Worm (Caenorhabditis elegans): ENCODE results near the gene trul-1.
A peak's percentile ranks its signal among the peaks of the same experiment; 100 is the strongest.

The trul-1 gene

ce11 chrII:282483-282882, at the start of gene trul-1:
Gene trul-1 (minus strand): TSS chrII:282583.
- no peak for TF ChIP-seq tra-4 (tag; optimal IDR thresholded peaks at IDR 0.05)
- no peak for TF ChIP-seq hmbx-1 (tag; optimal IDR thresholded peaks at IDR 0.05)
- no peak for TF ChIP-seq ama-1 (optimal IDR thresholded peaks at IDR 0.05)
- TF ChIP-seq tbx-37 (GFP tag; conservative IDR thresholded peaks at IDR 0.05) = no peak
- TF ChIP-seq ceh-36 (tag; optimal IDR thresholded peaks at IDR 0.05) = no peak
- TF ChIP-seq ceh-13 (GFP tag; optimal IDR thresholded peaks at IDR 0.05) = no peak

DNA sequence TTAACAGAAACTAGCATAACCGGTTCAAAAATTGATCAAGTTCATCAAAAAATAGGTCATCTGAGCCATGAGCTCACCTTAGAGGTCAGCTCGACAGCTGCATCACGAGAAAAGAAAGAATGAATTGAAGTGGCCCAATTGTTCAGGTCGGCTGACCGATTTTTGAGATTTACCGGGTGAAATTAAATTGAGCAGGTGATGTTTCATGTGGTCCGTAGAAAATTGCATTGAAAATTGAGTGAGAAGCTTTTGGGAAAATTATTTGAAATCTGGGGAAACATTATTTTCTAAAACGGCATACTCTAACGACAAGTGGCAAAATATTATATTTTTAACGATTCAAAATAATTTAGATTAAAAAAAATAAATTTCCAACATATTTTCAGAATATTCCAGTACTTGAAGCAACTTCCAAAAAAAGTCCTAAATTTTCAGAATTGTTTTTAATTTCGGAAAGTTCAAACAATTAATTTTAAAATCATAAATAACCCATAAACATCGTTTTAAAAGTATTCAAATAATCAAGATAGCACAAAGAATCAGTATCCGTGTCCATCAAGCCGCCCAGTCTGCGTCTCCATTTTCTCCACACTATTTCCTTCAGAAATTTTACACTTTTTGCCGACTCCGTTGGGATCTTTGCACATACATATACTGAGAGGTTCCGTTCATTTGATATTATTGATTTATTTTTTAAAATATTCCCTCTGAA, 43.4 kb upstream of the trul-1 start, which contains the start of gene sgcb-1:
sgcb-1 (plus strand) TSS at position 662 of the 712 bp plus-strand sequence.
- TF ChIP-seq B0310.2 (tag; optimal IDR thresholded peaks at IDR 0.05) (no peak), tbx-37 (GFP tag; conservative IDR thresholded peaks at IDR 0.05) (no peak), ceh-36 (tag; optimal IDR thresholded peaks at IDR 0.05) (no peak), pes-1 (GFP tag; IDR thresholded peaks at IDR 0.05) (no peak), tbx-11 (GFP tag; IDR thresholded peaks at IDR 0.05) (no peak), scrt-1 (GFP tag; IDR thresholded peaks at IDR 0.05) (no peak), aly-1 (tag; optimal IDR thresholded peaks at IDR 0.05) (no peak), hnd-1 (tag; optimal IDR thresholded peaks at IDR 0.05) (no peak), ets-7 (tag; optimal IDR thresholded peaks at IDR 0.05) (no peak), sea-1 (GFP tag; conservative IDR thresholded peaks at IDR 0.05) (no peak), ama-1 (optimal IDR thresholded peaks at IDR 0.05) (no peak), F13C5.2 (tag; optimal IDR thresholded peaks at IDR 0.05) (no peak), tra-4 (tag; optimal IDR thresholded peaks at IDR 0.05) (no peak), ceh-13 (GFP tag; optimal IDR thresholded peaks at IDR 0.05) (no peak)

- TF ChIP-seq pes-1 (GFP tag; IDR thresholded peaks at IDR 0.05) (no peak), hnd-1 (tag; optimal IDR thresholded peaks at IDR 0.05) (no peak), hmg-4 (GFP tag; optimal IDR thresholded peaks at IDR 0.05) (peak; percentile 45), F13C5.2 (tag; optimal IDR thresholded peaks at IDR 0.05) (no peak), B0310.2 (tag; optimal IDR thresholded peaks at IDR 0.05) (no peak), ceh-13 (GFP tag; optimal IDR thresholded peaks at IDR 0.05) (no peak), flt-1 (GFP tag; IDR thresholded peaks at IDR 0.05) (no peak)
These were observed 40.8 kb upstream of the trul-1 start, which contains the start of gene K01A2.10 for ce11 chrII:323048-323776. Gene K01A2.10 (minus strand): TSS chrII:323098.

DNA sequence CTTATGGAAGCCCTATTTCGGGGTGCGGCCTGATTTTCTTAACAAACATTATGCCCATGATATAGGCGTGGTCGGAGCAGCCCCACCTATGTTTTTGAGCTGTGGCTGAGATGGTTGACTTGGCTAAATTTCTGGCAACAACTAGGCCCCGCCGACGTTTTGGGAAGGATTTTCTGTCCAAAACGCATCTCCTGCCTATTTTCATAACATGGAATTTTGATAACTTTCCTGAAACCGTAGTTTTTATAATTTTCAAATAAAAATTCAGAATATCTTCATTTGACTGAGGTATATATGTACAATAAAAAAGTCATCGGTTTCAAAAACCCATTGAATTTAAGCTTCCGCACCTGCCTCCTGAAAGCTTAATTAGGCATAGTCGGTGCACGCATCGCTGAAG, 38.8 kb upstream of the trul-1 start:
- TF ChIP-seq tra-4 (tag; optimal IDR thresholded peaks at IDR 0.05) = no peak
- TF ChIP-seq ets-7 (tag; optimal IDR thresholded peaks at IDR 0.05) = no peak
- TF ChIP-seq aly-1 (tag; optimal IDR thresholded peaks at IDR 0.05) = no peak
- no peak for TF ChIP-seq flt-1 (GFP tag; IDR thresholded peaks at IDR 0.05)
- no peak for TF ChIP-seq hnd-1 (tag; optimal IDR thresholded peaks at IDR 0.05)
- no peak for TF ChIP-seq B0310.2 (tag; optimal IDR thresholded peaks at IDR 0.05)
- no peak for TF ChIP-seq ama-1 (optimal IDR thresholded peaks at IDR 0.05)
- TF ChIP-seq scrt-1 (GFP tag; IDR thresholded peaks at IDR 0.05) = no peak
- no peak for TF ChIP-seq hmbx-1 (tag; optimal IDR thresholded peaks at IDR 0.05)
- TF ChIP-seq tbx-11 (GFP tag; IDR thresholded peaks at IDR 0.05) = no peak
- TF ChIP-seq pes-1 (GFP tag; IDR thresholded peaks at IDR 0.05) = no peak
- TF ChIP-seq sea-1 (GFP tag; conservative IDR thresholded peaks at IDR 0.05) = no peak
- TF ChIP-seq tbx-37 (GFP tag; conservative IDR thresholded peaks at IDR 0.05) = no peak
- TF ChIP-seq ceh-36 (tag; optimal IDR thresholded peaks at IDR 0.05) = no peak
- no peak for TF ChIP-seq F13C5.2 (tag; optimal IDR thresholded peaks at IDR 0.05)

DNA sequence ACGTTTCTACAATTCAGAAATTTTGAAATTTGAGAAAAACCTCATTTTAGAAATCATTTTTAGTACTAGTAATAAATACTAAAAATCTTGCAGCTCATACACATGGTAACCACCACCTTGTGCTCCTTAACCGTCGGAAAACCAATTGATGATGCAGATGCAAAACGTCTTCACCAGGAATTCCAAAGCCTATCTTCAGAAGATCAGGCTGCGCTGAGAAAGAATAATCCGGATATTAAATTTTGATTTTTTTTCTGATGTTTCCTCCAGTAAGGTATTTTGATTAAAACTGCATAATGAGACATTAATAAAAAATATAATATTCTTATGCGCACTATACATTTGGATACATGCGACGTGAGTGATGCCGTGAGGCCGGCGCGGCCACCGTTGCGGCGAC, 38.4 kb upstream of the trul-1 start:
- TF ChIP-seq tbx-11 (GFP tag; IDR thresholded peaks at IDR 0.05) = no peak
- no peak for TF ChIP-seq flt-1 (GFP tag; IDR thresholded peaks at IDR 0.05)
- no peak for TF ChIP-seq pes-1 (GFP tag; IDR thresholded peaks at IDR 0.05)
- no peak for TF ChIP-seq tbx-37 (GFP tag; conservative IDR thresholded peaks at IDR 0.05)
- no peak for TF ChIP-seq tra-4 (tag; optimal IDR thresholded peaks at IDR 0.05)
- TF ChIP-seq scrt-1 (GFP tag; IDR thresholded peaks at IDR 0.05) = no peak
- TF ChIP-seq ama-1 (optimal IDR thresholded peaks at IDR 0.05) = no peak
- no peak for TF ChIP-seq aly-1 (tag; optimal IDR thresholded peaks at IDR 0.05)
- no peak for TF ChIP-seq sea-1 (GFP tag; conservative IDR thresholded peaks at IDR 0.05)

DNA sequence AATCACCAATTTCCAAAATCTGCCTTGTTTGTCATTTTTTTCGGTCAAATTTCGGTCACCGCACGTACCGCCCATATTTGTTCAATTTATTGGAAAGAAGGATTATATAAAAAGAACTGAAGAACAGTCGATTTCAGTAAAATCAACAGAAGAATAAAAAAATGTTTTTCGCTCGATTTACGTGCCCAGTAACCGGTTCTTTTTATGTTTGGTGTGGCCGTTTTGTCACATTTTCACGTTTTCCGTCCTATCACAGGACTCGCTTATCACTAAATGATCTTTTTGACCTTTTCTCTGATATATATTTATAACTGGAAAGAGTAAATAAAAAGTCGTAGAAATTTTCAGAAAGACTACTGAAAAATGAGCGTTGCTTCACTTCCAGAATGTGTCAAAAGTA, 37.1 kb upstream of the trul-1 start, which contains the start of gene far-7:
far-7 (plus strand) TSS at position 331 of the 400 bp plus-strand sequence.
- TF ChIP-seq hmbx-1 (tag; optimal IDR thresholded peaks at IDR 0.05) (no peak), F13C5.2 (tag; optimal IDR thresholded peaks at IDR 0.05) (no peak), aly-1 (tag; optimal IDR thresholded peaks at IDR 0.05) (no peak), pes-1 (GFP tag; IDR thresholded peaks at IDR 0.05) (no peak), ceh-36 (tag; optimal IDR thresholded peaks at IDR 0.05) (no peak), tra-4 (tag; optimal IDR thresholded peaks at IDR 0.05) (no peak), hnd-1 (tag; optimal IDR thresholded peaks at IDR 0.05) (no peak), B0310.2 (tag; optimal IDR thresholded peaks at IDR 0.05) (no peak), tbx-37 (GFP tag; conservative IDR thresholded peaks at IDR 0.05) (no peak), sea-1 (GFP tag; conservative IDR thresholded peaks at IDR 0.05) (no peak), tbx-11 (GFP tag; IDR thresholded peaks at IDR 0.05) (no peak), ets-7 (tag; optimal IDR thresholded peaks at IDR 0.05) (no peak), hmg-4 (GFP tag; optimal IDR thresholded peaks at IDR 0.05) (no peak), flt-1 (GFP tag; IDR thresholded peaks at IDR 0.05) (no peak), ama-1 (optimal IDR thresholded peaks at IDR 0.05) (no peak), ceh-13 (GFP tag; optimal IDR thresholded peaks at IDR 0.05) (no peak), scrt-1 (GFP tag; IDR thresholded peaks at IDR 0.05) (no peak)

DNA sequence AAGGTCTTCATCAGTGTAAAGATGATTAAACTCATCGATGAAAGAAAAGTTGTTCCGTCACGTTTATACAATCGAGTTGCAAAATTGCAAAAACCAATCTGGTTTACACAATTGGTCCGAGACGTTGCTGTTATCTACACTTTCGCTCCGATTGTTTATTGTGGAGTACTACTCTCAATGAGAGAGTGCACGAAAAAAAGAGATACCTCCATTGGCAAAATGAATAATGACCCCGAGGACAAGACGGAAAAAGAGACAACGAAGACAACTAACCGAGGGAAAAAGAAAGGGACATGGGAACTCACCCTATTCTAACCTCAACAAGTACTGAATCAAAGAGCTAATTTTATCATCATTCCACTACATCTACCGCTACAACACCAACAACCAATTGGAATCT, 31.2 kb upstream of the trul-1 start:
- TF ChIP-seq ets-7 (tag; optimal IDR thresholded peaks at IDR 0.05) (no peak), F13C5.2 (tag; optimal IDR thresholded peaks at IDR 0.05) (no peak), flt-1 (GFP tag; IDR thresholded peaks at IDR 0.05) (no peak), tra-4 (tag; optimal IDR thresholded peaks at IDR 0.05) (no peak), ceh-36 (tag; optimal IDR thresholded peaks at IDR 0.05) (no peak), B0310.2 (tag; optimal IDR thresholded peaks at IDR 0.05) (no peak), scrt-1 (GFP tag; IDR thresholded peaks at IDR 0.05) (no peak), pes-1 (GFP tag; IDR thresholded peaks at IDR 0.05) (no peak), hmbx-1 (tag; optimal IDR thresholded peaks at IDR 0.05) (no peak), ceh-13 (GFP tag; optimal IDR thresholded peaks at IDR 0.05) (no peak), hmg-4 (GFP tag; optimal IDR thresholded peaks at IDR 0.05) (no peak), sea-1 (GFP tag; conservative IDR thresholded peaks at IDR 0.05) (no peak)
